Worm (Caenorhabditis elegans): ENCODE data around the gene T28H10.1.
A peak's percentile ranks its signal among the peaks of the same experiment; 100 is the strongest.

T28H10.1 gene

ce11 chrV:12513900-12514299 is 10.3 kb downstream of the T28H10.1 start:
- peak; percentile 29 for TF ChIP-seq nhr-43 (tag; optimal IDR thresholded peaks at IDR 0.05; ENCODE audit: poor library complexity, severe bottlenecking)
- no peak for TF ChIP-seq egl-5 (tag; optimal IDR thresholded peaks at IDR 0.05)
- peak; percentile 57 for TF ChIP-seq elt-2 (tag; optimal IDR thresholded peaks at IDR 0.05)

ce11 chrV:12517148-12517547 is 13.6 kb downstream of the T28H10.1 start, which contains the start of gene cal-1:
Gene cal-1, minus strand, starts transcription at chrV:12517248.
- TF ChIP-seq sea-2 (GFP tag; optimal IDR thresholded peaks at IDR 0.05) (no peak), zag-1 (tag; optimal IDR thresholded peaks at IDR 0.05) (no peak), pha-4 (tag; optimal IDR thresholded peaks at IDR 0.05) (no peak), nhr-23 (tag; optimal IDR thresholded peaks at IDR 0.05) (no peak), nhr-76 (tag; optimal IDR thresholded peaks at IDR 0.05) (no peak), lin-39 (tag; optimal IDR thresholded peaks at IDR 0.05) (no peak), lin-15B (tag; optimal IDR thresholded peaks at IDR 0.05) (no peak), unc-39 (tag; optimal IDR thresholded peaks at IDR 0.05) (no peak), ztf-4 (tag; optimal IDR thresholded peaks at IDR 0.05) (no peak), elt-2 (tag; optimal IDR thresholded peaks at IDR 0.05) (no peak), mml-1 (tag; optimal IDR thresholded peaks at IDR 0.05) (no peak), ceh-9 (tag; optimal IDR thresholded peaks at IDR 0.05) (no peak), elt-3 (tag; optimal IDR thresholded peaks at IDR 0.05) (no peak), egl-5 (tag; optimal IDR thresholded peaks at IDR 0.05) (no peak), eor-1 (tag; optimal IDR thresholded peaks at IDR 0.05) (no peak), nhr-43 (tag; optimal IDR thresholded peaks at IDR 0.05; ENCODE audit: poor library complexity, severe bottlenecking) (no peak)

ce11 chrV:12517757-12518156 is 14.2 kb downstream of the T28H10.1 start:
- TF ChIP-seq nfya-1 (tag; optimal IDR thresholded peaks at IDR 0.05; ENCODE audit: insufficient read depth) (peak; percentile 20), pqm-1 (tag; optimal IDR thresholded peaks at IDR 0.05) (no peak)

- TF ChIP-seq elt-1 (tag; optimal IDR thresholded peaks at IDR 0.05), result no peak
- no peak for TF ChIP-seq elt-2 (tag; optimal IDR thresholded peaks at IDR 0.05)
- no peak for TF ChIP-seq pha-4 (tag; optimal IDR thresholded peaks at IDR 0.05)
- no peak for TF ChIP-seq eor-1 (tag; optimal IDR thresholded peaks at IDR 0.05)
- TF ChIP-seq sea-2 (GFP tag; optimal IDR thresholded peaks at IDR 0.05), result no peak
- peak; percentile 93 for TF ChIP-seq egl-5 (tag; optimal IDR thresholded peaks at IDR 0.05)
- TF ChIP-seq ZK546.5 (tag; optimal IDR thresholded peaks at IDR 0.05), result no peak
- TF ChIP-seq ceh-16 (tag; optimal IDR thresholded peaks at IDR 0.05), result no peak
- peak; percentile 22 for TF ChIP-seq nfya-1 (tag; optimal IDR thresholded peaks at IDR 0.05; ENCODE audit: insufficient read depth)
- TF ChIP-seq lin-39 (tag; optimal IDR thresholded peaks at IDR 0.05), result peak; percentile 47
- peak; percentile 4 for TF ChIP-seq ama-1 (optimal IDR thresholded peaks at IDR 0.05)
These were observed 15.2 kb downstream of the T28H10.1 start for ce11 chrV:12518770-12519169.

ce11 chrV:12523356-12523755 is 19.8 kb downstream of the T28H10.1 start:
- TF ChIP-seq lin-39 (tag; optimal IDR thresholded peaks at IDR 0.05) (peak; percentile 59), nhr-237 (tag; optimal IDR thresholded peaks at IDR 0.05) (no peak)

- TF ChIP-seq ceh-9 (tag; optimal IDR thresholded peaks at IDR 0.05) (no peak), nhr-25 (tag; optimal IDR thresholded peaks at IDR 0.05) (peak; percentile 27)
These were observed 21.9 kb downstream of the T28H10.1 start, which contains the start of gene dyf-4 for ce11 chrV:12525526-12525925. Gene dyf-4, minus strand, starts transcription at chrV:12525738.

ce11 chrV:12526124-12526523 is 22.5 kb downstream of the T28H10.1 start:
- TF ChIP-seq ceh-82 (tag; optimal IDR thresholded peaks at IDR 0.05), result no peak
- peak; percentile 50 for TF ChIP-seq nhr-23 (tag; optimal IDR thresholded peaks at IDR 0.05)

ce11 chrV:12526758-12527157 is 23.2 kb downstream of the T28H10.1 start, which contains the start of gene F45D3.1:
Gene F45D3.1, plus strand, starts transcription at chrV:12527058.
- TF ChIP-seq fkh-10 (GFP tag; optimal IDR thresholded peaks at IDR 0.05), result no peak
- no peak for TF ChIP-seq mml-1 (tag; optimal IDR thresholded peaks at IDR 0.05)
- TF ChIP-seq nhr-43 (tag; optimal IDR thresholded peaks at IDR 0.05; ENCODE audit: poor library complexity, severe bottlenecking), result no peak
- no peak for TF ChIP-seq eor-1 (tag; optimal IDR thresholded peaks at IDR 0.05)
- TF ChIP-seq unc-62 (GFP tag; optimal IDR thresholded peaks at IDR 0.05), result no peak
- no peak for TF ChIP-seq skn-1 (tag; optimal IDR thresholded peaks at IDR 0.05)
- TF ChIP-seq nhr-11 (tag; optimal IDR thresholded peaks at IDR 0.05), result no peak
- no peak for TF ChIP-seq pha-4 (tag; optimal IDR thresholded peaks at IDR 0.05)
- no peak for TF ChIP-seq zag-1 (tag; optimal IDR thresholded peaks at IDR 0.05)
- TF ChIP-seq ceh-16 (tag; optimal IDR thresholded peaks at IDR 0.05), result no peak
- TF ChIP-seq ceh-82 (tag; optimal IDR thresholded peaks at IDR 0.05), result no peak
- TF ChIP-seq elt-1 (tag; optimal IDR thresholded peaks at IDR 0.05), result no peak
- no peak for TF ChIP-seq tbx-2 (tag; optimal IDR thresholded peaks at IDR 0.05)
- TF ChIP-seq nhr-12 (tag; optimal IDR thresholded peaks at IDR 0.05), result no peak
- no peak for TF ChIP-seq sea-2 (GFP tag; optimal IDR thresholded peaks at IDR 0.05)
- TF ChIP-seq unc-39 (tag; optimal IDR thresholded peaks at IDR 0.05), result no peak
- TF ChIP-seq ceh-9 (tag; optimal IDR thresholded peaks at IDR 0.05), result no peak
- TF ChIP-seq R02D3.7 (tag; optimal IDR thresholded peaks at IDR 0.05), result no peak

Measured in whole organism, L3 larva.